Worm (Caenorhabditis elegans): ENCODE data around the gene psmd-9.

DNA sequence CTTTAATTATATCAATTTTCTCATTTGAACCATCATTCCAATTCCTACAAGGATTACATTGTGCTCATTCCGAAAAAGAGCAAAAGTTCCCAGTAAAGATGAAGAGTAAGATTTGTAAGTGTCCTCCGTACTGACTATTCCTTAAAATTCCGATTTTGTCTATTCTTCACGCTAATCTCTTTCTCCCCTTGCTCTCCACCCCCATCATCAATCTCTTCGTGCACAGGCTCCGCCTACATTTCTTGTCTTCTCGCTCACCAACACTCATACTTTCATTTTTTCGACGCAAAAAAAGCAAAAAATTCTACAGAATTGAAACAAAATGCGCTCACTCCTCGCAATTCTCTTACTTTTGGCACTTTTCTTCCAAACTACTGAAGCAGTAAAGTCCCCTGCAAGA, 14.0 kb downstream of the psmd-9 start, which contains the start of gene B0252.8:
- TF ChIP-seq ama-1 (optimal IDR thresholded peaks at IDR 0.05) (no peak), ama-1 (GFP tag; optimal IDR thresholded peaks at IDR 0.05) (no peak), dpl-1 (GFP tag; optimal IDR thresholded peaks at IDR 0.05) (no peak), unc-62 (GFP tag; optimal IDR thresholded peaks at IDR 0.05) (no peak), ztf-28 (GFP tag; IDR thresholded peaks at IDR 0.05) (no peak), somi-1 (GFP tag; optimal IDR thresholded peaks at IDR 0.05) (no peak), F23B12.7 (tag; optimal IDR thresholded peaks at IDR 0.05; ENCODE audit: insufficient read depth) (no peak), lin-35 (GFP tag; optimal IDR thresholded peaks at IDR 0.05) (no peak)

Data from whole organism, young adult.